Worm (Caenorhabditis elegans): ENCODE data around the gene F55G1.15.

DNA sequence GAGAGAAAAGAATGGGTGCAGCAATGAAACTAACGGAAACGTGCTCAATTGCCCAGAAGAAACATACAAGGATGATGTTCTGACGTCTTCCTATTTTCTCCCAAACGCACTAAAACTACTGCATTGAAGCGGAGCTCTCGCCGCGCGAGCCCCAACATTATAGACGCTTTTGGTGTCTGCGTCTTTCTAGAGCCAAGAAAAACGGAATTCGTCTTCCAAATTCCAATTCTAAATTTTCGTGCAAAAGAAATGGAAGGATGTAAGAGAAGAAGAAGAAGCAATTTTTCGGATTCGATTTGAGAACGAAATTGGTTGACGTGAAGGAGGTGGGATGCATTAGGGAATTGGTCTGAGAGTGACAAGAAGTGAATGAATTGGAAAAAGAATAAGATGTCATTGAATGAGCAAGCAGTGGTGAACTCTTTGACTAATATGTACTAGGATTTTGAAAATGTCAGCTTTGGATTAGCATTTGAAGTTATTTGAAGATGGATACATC lies 47.5 kb downstream of the F55G1.15 start:
- no peak for TF ChIP-seq D1046.2 (GFP tag; IDR thresholded peaks at IDR 0.05)
- TF ChIP-seq ama-1 (optimal IDR thresholded peaks at IDR 0.05) = no peak
- TF ChIP-seq lin-15B (tag; optimal IDR thresholded peaks at IDR 0.05) = no peak
